Fruit fly (Drosophila melanogaster) S2 (cell line): ENCODE data around the gene Lim1.

ENCODE experiments used
- CG8478 ChIP-seq: fragments of >200 bp; optimal IDR thresholded peaks from 2 replicates; lab custom pipeline; 2018
- CTCF ChIP-seq, 2 experiments: fragments of >200 bp; optimal IDR thresholded peaks; 2 replicates each; lab custom pipeline; 2018

Gene Lim1

dm6 chrX:8805729-8806128, at the start of gene Lim1:
Lim1 (minus strand) TSS chrX:8805804.
- TF ChIP-seq CG8478 (no peak), CTCF (optimal IDR thresholded peaks at IDR 0.05; lab: Kevin White, UChicago) (peak; percentile 52 to 71)

dm6 chrX:8852170-8852569, 46.6 kb upstream of the Lim1 start:
- TF ChIP-seq CTCF (optimal IDR thresholded peaks at IDR 0.05; lab: Kevin White, UChicago) (no peak), CG8478 (no peak)

- TF ChIP-seq CG8478 (no peak), CTCF (optimal IDR thresholded peaks at IDR 0.05; lab: Kevin White, UChicago) (no peak)
These were observed 38.2 kb upstream of the Lim1 start for dm6 chrX:8843755-8844154.

dm6 chrX:8841438-8841837, 35.8 kb upstream of the Lim1 start:
- TF ChIP-seq CTCF (optimal IDR thresholded peaks at IDR 0.05; lab: Kevin White, UChicago), result no peak
- no peak for TF ChIP-seq CG8478

- no peak for TF ChIP-seq CTCF (optimal IDR thresholded peaks at IDR 0.05; lab: Kevin White, UChicago)
- no peak for TF ChIP-seq CG8478
These were observed 33.8 kb upstream of the Lim1 start for dm6 chrX:8839370-8839769.

- TF ChIP-seq CTCF (optimal IDR thresholded peaks at IDR 0.05; lab: Kevin White, UChicago) (peak; percentile 42 to 61), CG8478 (no peak)
These were observed 32.3 kb upstream of the Lim1 start, which contains the start of gene CG12075 for dm6 chrX:8837892-8838373. CG12075 (plus strand) TSS chrX:8838323.

- TF ChIP-seq CG8478, result no peak
These were observed 31.6 kb upstream of the Lim1 start for dm6 chrX:8837184-8837583.

- TF ChIP-seq CG8478 (no peak), CTCF (optimal IDR thresholded peaks at IDR 0.05; lab: Kevin White, UChicago) (no peak)
These were observed 31.0 kb upstream of the Lim1 start for dm6 chrX:8836566-8836965.

- TF ChIP-seq CTCF (optimal IDR thresholded peaks at IDR 0.05; lab: Kevin White, UChicago), result no peak
- no peak for TF ChIP-seq CG8478
These were observed 29.5 kb upstream of the Lim1 start for dm6 chrX:8835126-8835525.

dm6 chrX:8831773-8832172, 26.2 kb upstream of the Lim1 start:
- TF ChIP-seq CG8478, result no peak
- TF ChIP-seq CTCF (optimal IDR thresholded peaks at IDR 0.05; lab: Kevin White, UChicago), result no peak

dm6 chrX:8830087-8830486, 24.5 kb upstream of the Lim1 start:
- TF ChIP-seq CG8478 (no peak), CTCF (optimal IDR thresholded peaks at IDR 0.05; lab: Kevin White, UChicago) (no peak)

dm6 chrX:8829396-8829795, 23.8 kb upstream of the Lim1 start:
- TF ChIP-seq CG8478 (no peak), CTCF (optimal IDR thresholded peaks at IDR 0.05; lab: Kevin White, UChicago) (no peak)

dm6 chrX:8822868-8823267, 17.3 kb upstream of the Lim1 start:
- TF ChIP-seq CG8478, result no peak
- TF ChIP-seq CTCF (optimal IDR thresholded peaks at IDR 0.05; lab: Kevin White, UChicago), result no peak

- no peak for TF ChIP-seq CTCF (optimal IDR thresholded peaks at IDR 0.05; lab: Kevin White, UChicago)
- TF ChIP-seq CG8478, result no peak
These were observed 16.7 kb upstream of the Lim1 start for dm6 chrX:8822294-8822693.

dm6 chrX:8807282-8807681, 1.7 kb upstream of the Lim1 start:
- no peak for TF ChIP-seq CTCF (optimal IDR thresholded peaks at IDR 0.05; lab: Kevin White, UChicago)

- TF ChIP-seq CG8478 (no peak), CTCF (optimal IDR thresholded peaks at IDR 0.05; lab: Kevin White, UChicago) (peak in 1 of 2 experiments; percentile 15)
These were observed 1.1 kb upstream of the Lim1 start for dm6 chrX:8806561-8807190.

- TF ChIP-seq CG8478 (no peak), CTCF (optimal IDR thresholded peaks at IDR 0.05; lab: Kevin White, UChicago) (no peak)
These were observed 5.3 kb downstream of the Lim1 start for dm6 chrX:8800235-8800771.
